Worm (Caenorhabditis elegans) whole organism, L2 larva: ENCODE measurements around the gene aqp-6.

Experiments used
- C34F6.9 ChIP-seq: fragments of 150-350 bp; optimal IDR thresholded peaks from 2 replicates; lab custom pipeline; 2014; ENCODE audit warnings: missing biosample characterization, missing genetic modification characterization
- R02D3.7 ChIP-seq: fragments of 150-350 bp; optimal IDR thresholded peaks from 2 replicates; lab custom pipeline; 2014; ENCODE audit warnings: missing biosample characterization, missing genetic modification characterization
- ama-1 ChIP-seq: fragments of 150-350 bp; optimal IDR thresholded peaks from 2 replicates; lab custom pipeline; 2018; ENCODE audit warnings: inconsistent platforms
- nhr-12 ChIP-seq: fragments of 150-350 bp; optimal IDR thresholded peaks from 2 replicates; lab custom pipeline; 2014; ENCODE audit warnings: missing biosample characterization, missing genetic modification characterization
- nhr-237 ChIP-seq: fragments of 150-350 bp; optimal IDR thresholded peaks from 2 replicates; lab custom pipeline; 2014; ENCODE audit warnings: missing biosample characterization, missing genetic modification characterization
- ztf-11 ChIP-seq: sonication (generic microtip); optimal IDR thresholded peaks from 2 replicates; lab custom pipeline; 2017; ENCODE audit warnings: missing biosample characterization, missing genetic modification characterization
- ztf-4 ChIP-seq: fragments of 150-350 bp; optimal IDR thresholded peaks from 2 replicates; lab custom pipeline; 2014; ENCODE audit warnings: missing biosample characterization, missing genetic modification characterization

DNA sequence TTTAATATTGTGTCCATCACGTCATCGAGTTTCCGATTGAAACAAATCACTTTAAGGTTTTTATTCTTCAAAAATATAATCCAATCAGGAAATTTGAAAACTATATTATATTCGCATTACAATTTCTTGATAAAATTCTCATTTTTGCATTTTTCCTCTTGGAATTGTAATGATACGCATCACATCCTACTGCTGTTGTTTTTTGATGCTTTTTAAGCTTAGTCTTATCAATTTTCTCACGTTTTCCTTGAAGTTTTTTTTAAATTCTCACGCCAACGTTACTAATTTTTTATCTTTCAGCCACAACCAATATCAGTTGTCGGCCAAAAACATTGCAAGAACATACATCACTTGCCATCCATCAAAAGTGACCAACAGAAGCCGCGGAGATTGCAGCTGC lies 33.9 kb downstream of the aqp-6 start, which contains the start of gene gsp-1:
- TF ChIP-seq nhr-237 (tag; lab: Kevin White, UChicago) (no peak), C34F6.9 (tag; lab: Kevin White, UChicago) (no peak), ztf-11 (tag; lab: Kevin White, UChicago) (no peak), ztf-4 (tag; lab: Kevin White, UChicago) (no peak), R02D3.7 (tag; lab: Kevin White, UChicago) (no peak), ama-1 (lab: Kevin White, UChicago) (no peak), nhr-12 (tag; lab: Kevin White, UChicago) (no peak)
